Worm (Caenorhabditis elegans): ENCODE results near the gene C17B7.8.

ce11 chrV:3358267-3358666, 34.2 kb upstream of the C17B7.8 start, which contains the start of gene C04E12.5:
- TF ChIP-seq ztf-11 (tag; optimal IDR thresholded peaks at IDR 0.05) (no peak), snpc-4 (tag; optimal IDR thresholded peaks at IDR 0.05) (no peak), nhr-77 (tag; optimal IDR thresholded peaks at IDR 0.05) (no peak), mdl-1 (tag; optimal IDR thresholded peaks at IDR 0.05) (no peak), fkh-10 (GFP tag; optimal IDR thresholded peaks at IDR 0.05) (no peak), sea-2 (GFP tag; optimal IDR thresholded peaks at IDR 0.05) (no peak), nhr-237 (tag; optimal IDR thresholded peaks at IDR 0.05) (no peak)

Measured in whole organism, L3 larva.